Fruit fly (Drosophila melanogaster) whole organism, embryonic: Measurements from ENCODE around the gene CG9393.

ENCODE experiments used
- Awh ChIP-seq: fragments of 200-800 bp; sonication (Bioruptor generic); IDR thresholded peaks from 2 replicates; pipeline ENCODE4, ENCODE4 v1.3.6; 2022; ENCODE audit warnings: missing biosample characterization, missing genetic modification characterization
- CG10147 ChIP-seq: fragments of 200-800 bp; sonication (Bioruptor generic); optimal IDR thresholded peaks from 2 replicates; lab custom pipeline; 2019; ENCODE audit warnings: missing biosample characterization, mild to moderate bottlenecking, missing genetic modification characterization, moderate library complexity
- CG1024 ChIP-seq: fragments of 200-800 bp; sonication (Bioruptor generic); IDR thresholded peaks from 2 replicates; pipeline ENCODE4 v1.3.6; 2022; ENCODE audit warnings: missing biosample characterization, missing genetic modification characterization
- CG10274 ChIP-seq: fragments of 200-800 bp; sonication (Bioruptor generic); optimal IDR thresholded peaks from 3 replicates; lab custom pipeline; 2017; ENCODE audit warnings: missing biosample characterization, mild to moderate bottlenecking, missing genetic modification characterization
- CG13123 ChIP-seq: fragments of 200-800 bp; sonication (Bioruptor generic); optimal IDR thresholded peaks from 2 replicates; lab custom pipeline; 2016; ENCODE audit warnings: missing biosample characterization, missing genetic modification characterization
- CG13894 ChIP-seq: fragments of 200-800 bp; sonication (Bioruptor generic); optimal IDR thresholded peaks from 3 replicates; lab custom pipeline; 2018; ENCODE audit warnings: missing biosample characterization, mild to moderate bottlenecking, missing genetic modification characterization, moderate library complexity
- CG14441 ChIP-seq: fragments of 200-800 bp; sonication (Bioruptor generic); IDR thresholded peaks from 2 replicates; pipeline ENCODE4 v1.3.6; 2022; ENCODE audit warnings: missing biosample characterization, missing genetic modification characterization
- CG1529 ChIP-seq: fragments of 200-800 bp; sonication (Bioruptor generic); optimal IDR thresholded peaks from 3 replicates; lab custom pipeline; 2018; ENCODE audit warnings: missing biosample characterization, missing genetic modification characterization
- CG16813 ChIP-seq: fragments of 200-800 bp; sonication (Bioruptor generic); IDR thresholded peaks from 3 replicates; pipeline ENCODE4 v1.3.6; 2022; ENCODE audit warnings: missing biosample characterization, missing genetic modification characterization; ENCODE audit not compliant: partially characterized antibody
- CG2199 ChIP-seq: fragments of 200-800 bp; sonication (Bioruptor generic); IDR thresholded peaks from 3 replicates; pipeline ENCODE4 v1.3.6; 2022; ENCODE audit warnings: missing biosample characterization, missing genetic modification characterization
- CG2202 ChIP-seq: fragments of 200-800 bp; sonication (Bioruptor generic); optimal IDR thresholded peaks from 2 replicates; lab custom pipeline; 2018; ENCODE audit warnings: missing biosample characterization, mild to moderate bottlenecking, missing genetic modification characterization
- CG3065 ChIP-seq: fragments of 200-800 bp; sonication (Bioruptor generic); optimal IDR thresholded peaks from 2 replicates; lab custom pipeline; 2016; ENCODE audit warnings: missing biosample characterization, missing genetic modification characterization
- CG34224 ChIP-seq: fragments of 200-800 bp; sonication (Bioruptor generic); IDR thresholded peaks from 3 replicates; pipeline ENCODE4 v1.3.6; 2022; ENCODE audit warnings: missing biosample characterization, missing genetic modification characterization; ENCODE audit not compliant: partially characterized antibody
- CG34376 ChIP-seq: fragments of 200-800 bp; sonication (Bioruptor generic); optimal IDR thresholded peaks from 2 replicates; lab custom pipeline; 2018; ENCODE audit warnings: missing biosample characterization, mild to moderate bottlenecking, missing genetic modification characterization
- CG4617 ChIP-seq: fragments of 200-800 bp; sonication (Bioruptor generic); optimal IDR thresholded peaks from 3 replicates; lab custom pipeline; 2016; ENCODE audit warnings: missing biosample characterization, missing genetic modification characterization, borderline replicate concordance
- CG6254 ChIP-seq: fragments of 200-800 bp; sonication (Bioruptor generic); optimal IDR thresholded peaks from 3 replicates; lab custom pipeline; 2017; ENCODE audit warnings: mild to moderate bottlenecking, missing biosample characterization, missing genetic modification reagents, missing genetic modification characterization
- CG7372 ChIP-seq: fragments of 200-800 bp; sonication (Bioruptor generic); IDR thresholded peaks from 2 replicates; pipeline ENCODE4 v1.3.6; 2022; ENCODE audit warnings: missing biosample characterization, missing genetic modification characterization
- CG9215 ChIP-seq: fragments of 200-800 bp; sonication (Bioruptor generic); IDR thresholded peaks from 2 replicates; pipeline ENCODE4 v1.3.6; 2022; ENCODE audit warnings: missing biosample characterization, missing genetic modification characterization
- CG9876 ChIP-seq: fragments of 200-800 bp; sonication (Bioruptor generic); optimal IDR thresholded peaks from 2 replicates; lab custom pipeline; 2016; ENCODE audit warnings: missing biosample characterization, missing genetic modification characterization
- Camta ChIP-seq: fragments of 200-800 bp; sonication (Bioruptor generic); optimal IDR thresholded peaks from 2 replicates; lab custom pipeline; 2016; ENCODE audit warnings: missing biosample characterization, missing genetic modification characterization
- Doc3 ChIP-seq: fragments of 200-800 bp; sonication (Bioruptor generic); IDR thresholded peaks from 3 replicates; pipeline ENCODE4 v1.3.6; 2022; ENCODE audit warnings: missing biosample characterization, missing genetic modification characterization; ENCODE audit not compliant: partially characterized antibody
- Ets65A ChIP-seq: fragments of 200-800 bp; sonication (Bioruptor generic); peaks from one replicate; lab custom pipeline; 2016; ENCODE audit warnings: missing biosample characterization, missing genetic modification characterization
- Fer1 ChIP-seq: fragments of 200-800 bp; sonication (Bioruptor generic); optimal IDR thresholded peaks from 2 replicates; lab custom pipeline; 2017; ENCODE audit warnings: missing biosample characterization, mild to moderate bottlenecking, missing genetic modification characterization
- Hey ChIP-seq: fragments of 200-800 bp; sonication (Bioruptor generic); optimal IDR thresholded peaks from 3 replicates; lab custom pipeline; 2018; ENCODE audit warnings: missing biosample characterization, mild to moderate bottlenecking, missing genetic modification characterization
- Hsf ChIP-seq: fragments of 200-800 bp; sonication (Bioruptor generic); optimal IDR thresholded peaks from 3 replicates; lab custom pipeline; 2016; ENCODE audit warnings: missing biosample characterization, missing genetic modification characterization
- Mes4 ChIP-seq: fragments of 200-800 bp; sonication (Bioruptor generic); optimal IDR thresholded peaks from 2 replicates; lab custom pipeline; 2016; ENCODE audit warnings: missing biosample characterization, missing genetic modification characterization
- Mrtf ChIP-seq: fragments of 200-800 bp; sonication (Bioruptor generic); IDR thresholded peaks from 3 replicates; pipeline ENCODE4 v1.3.6; 2022; ENCODE audit warnings: missing biosample characterization, missing genetic modification characterization
- Opbp ChIP-seq: fragments of 200-800 bp; sonication (Bioruptor generic); IDR thresholded peaks from 3 replicates; pipeline ENCODE4 v1.3.6; 2022; ENCODE audit warnings: missing biosample characterization, missing genetic modification characterization; ENCODE audit not compliant: partially characterized antibody
- Six4 ChIP-seq: fragments of 200-800 bp; sonication (Bioruptor generic); optimal IDR thresholded peaks from 2 replicates; lab custom pipeline; 2016; ENCODE audit warnings: missing biosample characterization, missing genetic modification characterization
- Sry-β ChIP-seq: fragments of 200-800 bp; sonication (Bioruptor generic); optimal IDR thresholded peaks from 2 replicates; lab custom pipeline; 2018; ENCODE audit warnings: missing biosample characterization, mild to moderate bottlenecking, missing genetic modification characterization, moderate library complexity
- chm ChIP-seq: fragments of 200-800 bp; sonication (Bioruptor generic); IDR thresholded peaks from 2 replicates; pipeline ENCODE4 v1.3.6; 2022; ENCODE audit warnings: missing biosample characterization, missing genetic modification characterization
- dysf ChIP-seq: fragments of 200-800 bp; sonication (Bioruptor generic); IDR thresholded peaks from 3 replicates; pipeline ENCODE4 v1.3.6; 2022; ENCODE audit warnings: missing biosample characterization, missing genetic modification characterization
- fd3F ChIP-seq: fragments of 200-800 bp; sonication (Bioruptor generic); optimal IDR thresholded peaks from 2 replicates; lab custom pipeline; 2018; ENCODE audit warnings: missing biosample characterization, mild to moderate bottlenecking, missing genetic modification characterization, moderate library complexity
- gce ChIP-seq: fragments of 200-800 bp; sonication (Bioruptor generic); IDR thresholded peaks from 3 replicates; pipeline ENCODE4 v1.3.6; 2022; ENCODE audit warnings: missing biosample characterization, missing genetic modification characterization
- gfzf ChIP-seq: fragments of 200-800 bp; sonication (Bioruptor generic); optimal IDR thresholded peaks from 2 replicates; lab custom pipeline; 2016; ENCODE audit warnings: missing biosample characterization, mild to moderate bottlenecking, missing genetic modification characterization, moderate library complexity
- grau ChIP-seq: fragments of 200-800 bp; optimal IDR thresholded peaks from 3 replicates; lab custom pipeline; 2019; ENCODE audit warnings: missing biosample characterization, mild to moderate bottlenecking, missing genetic modification characterization, moderate library complexity
- insv ChIP-seq, 2 experiments: fragments of 200-800 bp; sonication (Bioruptor generic); optimal IDR thresholded peaks; 3 replicates each; lab custom pipeline; 2016 to 2018; ENCODE audit warnings: missing biosample characterization in 2 of 2, missing genetic modification characterization in 2 of 2
- jing ChIP-seq: fragments of 200-800 bp; sonication (Bioruptor generic); optimal IDR thresholded peaks from 2 replicates; lab custom pipeline; 2018; ENCODE audit warnings: missing biosample characterization, mild to moderate bottlenecking, missing genetic modification characterization
- ken ChIP-seq: fragments of 200-800 bp; sonication (Bioruptor generic); IDR thresholded peaks from 3 replicates; pipeline ENCODE4 v1.3.6; 2022; ENCODE audit warnings: missing biosample characterization, missing genetic modification characterization
- pho ChIP-seq: fragments of 200-800 bp; sonication (Bioruptor generic); optimal IDR thresholded peaks from 2 replicates; lab custom pipeline; 2016; ENCODE audit warnings: missing biosample characterization, missing genetic modification characterization
- pzg ChIP-seq: fragments of 200-800 bp; sonication (Bioruptor generic); optimal IDR thresholded peaks from 3 replicates; lab custom pipeline; 2018; ENCODE audit warnings: missing biosample characterization, mild to moderate bottlenecking, missing genetic modification characterization, moderate library complexity
- sc ChIP-seq, 3 experiments: fragments of >200 bp in 2 of 3; fragments of 200-800 bp in 1 of 3; sonication (Bioruptor generic) in 1 of 3; optimal IDR thresholded peaks; 2 replicates in 2 of 3; 3 replicates in 1 of 3; lab custom pipeline; 2017; ENCODE audit warnings: mild to moderate bottlenecking in 1 of 3, missing biosample characterization in 1 of 3, missing genetic modification characterization in 1 of 3, missing genetic modification reagents in 1 of 3
- slp2 ChIP-seq: fragments of 200-800 bp; sonication (Bioruptor generic); optimal IDR thresholded peaks from 2 replicates; lab custom pipeline; 2016; ENCODE audit warnings: missing biosample characterization, missing genetic modification characterization
- sqz ChIP-seq: fragments of 200-800 bp; sonication (Bioruptor generic); optimal IDR thresholded peaks from 3 replicates; lab custom pipeline; 2018; ENCODE audit warnings: missing biosample characterization, mild to moderate bottlenecking, missing genetic modification characterization
- stc ChIP-seq: fragments of 200-800 bp; sonication (Bioruptor generic); IDR thresholded peaks from 2 replicates; pipeline ENCODE4 v1.3.6; 2022; ENCODE audit warnings: missing biosample characterization, missing genetic modification characterization
- vfl ChIP-seq: fragments of 200-800 bp; sonication (Bioruptor generic); optimal IDR thresholded peaks from 2 replicates; lab custom pipeline; 2016; ENCODE audit warnings: missing biosample characterization, missing genetic modification characterization
- vnd ChIP-seq: fragments of 200-800 bp; sonication (Bioruptor generic); IDR thresholded peaks from 3 replicates; pipeline ENCODE4 v1.3.6; 2022; ENCODE audit warnings: missing biosample characterization, missing genetic modification characterization; ENCODE audit not compliant: partially characterized antibody

Gene CG9393

DNA sequence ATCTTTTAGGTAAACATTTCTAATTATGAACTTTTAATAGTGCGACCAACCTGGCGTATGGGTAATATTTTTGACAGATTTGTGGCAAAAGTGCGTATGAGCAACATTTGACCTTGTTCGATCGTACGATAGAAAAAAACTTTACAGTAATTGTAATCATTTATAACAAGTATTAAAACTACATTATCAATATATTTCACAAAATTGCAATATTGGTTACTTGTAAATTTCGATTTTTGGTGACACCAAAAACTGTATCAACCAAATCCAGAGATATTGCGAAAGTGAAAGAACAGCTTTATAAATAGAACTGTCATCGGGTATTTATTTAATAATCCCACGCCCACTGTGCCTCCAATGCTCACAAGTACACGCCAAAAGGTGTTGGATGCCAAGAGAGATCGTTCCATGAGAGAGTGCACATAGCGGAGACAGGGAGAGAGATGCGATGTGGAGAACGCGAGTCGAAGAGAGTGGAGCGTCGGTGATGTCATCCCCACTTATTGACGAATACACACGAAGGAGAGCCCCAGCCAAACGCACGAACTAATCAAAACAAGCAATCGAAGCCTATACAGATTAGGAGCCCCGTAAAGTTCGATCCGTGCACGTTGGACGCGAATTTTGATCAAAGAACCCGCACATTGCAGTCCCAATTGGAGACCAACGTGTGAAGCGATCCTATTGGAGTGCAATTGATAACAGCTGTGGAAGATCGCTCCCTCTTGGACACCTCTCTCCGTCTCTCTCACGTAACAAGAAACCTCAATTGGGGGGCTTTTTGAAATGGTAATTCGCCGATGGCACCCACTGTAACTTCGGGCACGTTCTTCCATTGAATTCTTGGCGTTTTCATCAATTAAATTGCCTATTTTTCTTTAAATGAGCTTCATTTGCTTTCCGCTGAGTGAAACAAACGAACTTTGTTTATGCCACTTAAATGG lies 30.0 kb downstream of the CG9393 start (continued):
- TF ChIP-seq insv (GFP tag; optimal IDR thresholded peaks at IDR 0.05; lab: Kevin White, UChicago) (peak; percentile 40 to 78), vnd (0 out of 3 replicates have a peak, but pooled peaks have one; percentile 28), gfzf (peak; percentile 7), CG6254 (GFP tag; lab: Kevin White, UChicago) (peak; percentile 89), CG3065 (GFP tag; lab: Kevin White, UChicago) (peak; percentile 67), stc (peak; percentile 74), Mes4 (GFP tag; lab: Kevin White, UChicago) (peak; percentile 89), sc (optimal IDR thresholded peaks at IDR 0.05; lab: Kevin White, UChicago) (no peak), sc (GFP tag; optimal IDR thresholded peaks at IDR 0.05; lab: Kevin White, UChicago) (peak; percentile 94), Six4 (peak; percentile 94), CG34224 (GFP tag; lab: Robert Waterston, UW) (no peak; the same call in 2 of the 3 replicates), CG2199 (GFP tag; lab: Robert Waterston, UW) (no peak; the same call in 2 of the 3 replicates), CG4617 (GFP tag; lab: Kevin White, UChicago) (peak; percentile 69), Ets65A (GFP tag; lab: Kevin White, UChicago) (peak; percentile 98), CG7372 (GFP tag; lab: Robert Waterston, UW) (peak; percentile 92), ken (GFP tag; lab: Robert Waterston, UW) (peak; percentile 78), Mrtf (GFP tag; lab: Robert Waterston, UW) (peak; percentile 83; the same call in 2 of the 3 replicates), dysf (peak; percentile 97), Awh (GFP tag; lab: Robert Waterston, UW) (peak; percentile 66; the same call in 1 of the 2 replicates), Fer1 (peak; percentile 97), vfl (GFP tag; lab: Kevin White, UChicago) (peak; percentile 94), grau (peak; percentile 95), CG34376 (peak; percentile 96), CG13123 (GFP tag; lab: Kevin White, UChicago) (peak; percentile 87), pzg (peak; percentile 17), Opbp (GFP tag; lab: Robert Waterston, UW) (no peak), CG13894 (tag; lab: Kevin White, UChicago) (peak; percentile 87), CG10147 (GFP tag; lab: Kevin White, UChicago) (peak; percentile 97), jing (GFP tag; lab: Kevin White, UChicago) (peak; percentile 92), CG9876 (GFP tag; lab: Kevin White, UChicago) (peak; percentile 67), slp2 (GFP tag; lab: Kevin White, UChicago) (peak; percentile 93), CG1529 (GFP tag; lab: Kevin White, UChicago) (peak; percentile 96), CG16813 (GFP tag; lab: Robert Waterston, UW) (no peak), Sry-β (GFP tag; lab: Kevin White, UChicago) (peak; percentile 71), CG1024 (GFP tag; lab: Robert Waterston, UW) (peak; percentile 50; the same call in 1 of the 2 replicates), Doc3 (0 out of 3 replicates have a peak, but pooled peaks have one; percentile 19), Camta (GFP tag; lab: Kevin White, UChicago) (peak; percentile 95), gce (GFP tag; lab: Robert Waterston, UW) (peak; percentile 49; the same call in 1 of the 3 replicates), fd3F (peak; percentile 94), chm (peak; percentile 58; the same call in 1 of the 2 replicates), CG14441 (peak; percentile 77; the same call in 1 of the 2 replicates), sqz (peak; percentile 91), Hsf (GFP tag; lab: Kevin White, UChicago) (peak; percentile 96), Hey (peak; percentile 65), CG10274 (GFP tag; lab: Kevin White, UChicago) (peak; percentile 94), CG9215 (GFP tag; lab: Robert Waterston, UW) (peak; percentile 92), pho (GFP tag; lab: Kevin White, UChicago) (peak; percentile 95), CG2202 (tag; lab: Kevin White, UChicago) (peak; percentile 85)
